Worm (Caenorhabditis elegans) whole organism, L4/young adult: ENCODE measurements around the gene F31F7.2.

Source experiments
- dao-5 ChIP-seq: sonication (generic microtip); optimal IDR thresholded peaks from 2 replicates; lab custom pipeline; 2016; ENCODE audit warnings: missing genotype, missing genetic modification characterization, moderate library complexity, missing compliant biosample characterization
- him-1 ChIP-seq: sonication (generic microtip); optimal IDR thresholded peaks from 2 replicates; lab custom pipeline; 2016; ENCODE audit warnings: missing genotype, missing genetic modification reagents, missing genetic modification characterization, missing compliant biosample characterization

ce11 chrV:6321733-6322198, 51.1 kb downstream of the F31F7.2 start, which contains the start of gene T28C12.15:
- TF ChIP-seq him-1 (tag; lab: Kevin White, UChicago) (no peak), dao-5 (no peak)
